Worm (Caenorhabditis elegans) whole organism, midembryonic: Measurements from ENCODE around the gene C47E8.3.

Experiments used
- T22C8.4 ChIP-seq: fragments of 200-800 bp; sonication (Bioruptor generic); IDR thresholded peaks from 2 replicates; pipeline ENCODE4 v1.3.6; 2022; ENCODE audit warnings: missing genetic modification characterization, missing compliant biosample characterization
- cog-1 ChIP-seq: sonication (generic microtip); optimal IDR thresholded peaks from 2 replicates; lab custom pipeline; 2016; ENCODE audit warnings: missing genetic modification characterization, missing compliant biosample characterization
- flt-1 ChIP-seq: fragments of 200-800 bp; sonication (Bioruptor generic); IDR thresholded peaks from 2 replicates; pipeline ENCODE4 v1.3.6; 2022; ENCODE audit warnings: missing genetic modification characterization, missing compliant biosample characterization
- klf-2 ChIP-seq: fragments of 200-800 bp; sonication (Bioruptor generic); conservative IDR thresholded peaks from 2 replicates; pipeline ENCODE4 v1.3.6; 2022; ENCODE audit warnings: missing genetic modification reagents, missing genetic modification characterization, missing compliant biosample characterization
- med-1 ChIP-seq: sonication (generic microtip); optimal IDR thresholded peaks from 2 replicates; lab custom pipeline; 2017; ENCODE audit warnings: missing genetic modification characterization, mild to moderate bottlenecking, missing compliant biosample characterization, antibody characterized with exemption, missing genetic modification reagents; ENCODE audit not compliant: insufficient read depth
- ref-1 ChIP-seq: fragments of 200-800 bp; sonication (Bioruptor generic); conservative IDR thresholded peaks from 2 replicates; pipeline ENCODE4 v1.3.6; 2022; ENCODE audit warnings: missing genetic modification reagents, missing genetic modification characterization, missing compliant biosample characterization
- tab-1 ChIP-seq: fragments of 200-800 bp; sonication (Bioruptor generic); IDR thresholded peaks from 2 replicates; pipeline ENCODE4 v1.3.6; 2022; ENCODE audit warnings: missing genetic modification characterization, missing compliant biosample characterization
- ztf-23 ChIP-seq: fragments of 200-800 bp; sonication (Bioruptor generic); IDR thresholded peaks from 2 replicates; pipeline ENCODE4 v1.3.6; 2022; ENCODE audit warnings: missing genetic modification reagents, missing genetic modification characterization, missing compliant biosample characterization
- ztf-29 ChIP-seq: fragments of 200-800 bp; sonication (Bioruptor generic); IDR thresholded peaks from 2 replicates; pipeline ENCODE4 v1.3.6; 2022; ENCODE audit warnings: missing genetic modification reagents, missing genetic modification characterization, missing compliant biosample characterization

Gene C47E8.3

DNA sequence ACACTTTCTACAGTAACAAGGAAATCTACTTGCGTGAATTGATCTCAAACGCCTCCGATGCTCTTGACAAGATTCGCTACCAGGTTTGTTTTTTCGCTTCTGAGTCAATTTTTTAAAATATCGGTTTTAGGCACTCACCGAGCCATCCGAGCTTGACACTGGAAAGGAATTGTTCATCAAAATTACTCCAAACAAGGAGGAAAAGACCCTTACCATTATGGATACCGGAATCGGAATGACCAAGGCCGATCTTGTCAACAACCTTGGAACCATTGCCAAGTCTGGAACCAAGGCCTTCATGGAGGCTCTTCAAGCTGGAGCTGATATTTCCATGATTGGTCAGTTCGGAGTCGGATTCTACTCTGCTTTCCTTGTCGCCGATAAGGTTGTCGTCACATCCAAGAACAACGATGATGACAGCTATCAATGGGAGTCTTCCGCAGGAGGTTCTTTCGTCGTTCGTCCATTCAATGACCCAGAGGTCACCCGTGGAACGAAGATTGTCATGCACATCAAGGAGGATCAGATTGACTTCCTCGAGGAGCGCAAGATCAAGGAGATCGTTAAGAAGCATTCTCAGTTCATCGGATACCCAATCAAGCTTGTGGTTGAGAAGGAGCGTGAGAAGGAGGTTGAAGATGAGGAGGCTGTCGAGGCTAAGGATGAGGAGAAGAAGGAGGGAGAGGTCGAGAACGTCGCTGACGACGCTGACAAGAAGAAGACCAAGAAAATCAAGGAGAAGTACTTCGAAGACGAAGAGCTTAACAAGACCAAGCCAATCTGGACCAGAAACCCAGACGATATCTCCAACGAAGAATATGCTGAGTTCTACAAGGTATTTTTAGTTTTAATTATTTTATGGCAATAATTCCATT, 6.4 kb downstream of the C47E8.3 start:
- TF ChIP-seq ztf-23 (GFP tag; lab: Robert Waterston, UW) (no peak), cog-1 (tag; lab: Kevin White, UChicago) (no peak), ref-1 (GFP tag; lab: Robert Waterston, UW) (no peak), flt-1 (GFP tag; lab: Robert Waterston, UW) (no peak), klf-2 (GFP tag; lab: Robert Waterston, UW) (no peak), tab-1 (no peak), ztf-29 (GFP tag; lab: Robert Waterston, UW) (no peak), med-1 (no peak), T22C8.4 (GFP tag; lab: Robert Waterston, UW) (no peak)

DNA sequence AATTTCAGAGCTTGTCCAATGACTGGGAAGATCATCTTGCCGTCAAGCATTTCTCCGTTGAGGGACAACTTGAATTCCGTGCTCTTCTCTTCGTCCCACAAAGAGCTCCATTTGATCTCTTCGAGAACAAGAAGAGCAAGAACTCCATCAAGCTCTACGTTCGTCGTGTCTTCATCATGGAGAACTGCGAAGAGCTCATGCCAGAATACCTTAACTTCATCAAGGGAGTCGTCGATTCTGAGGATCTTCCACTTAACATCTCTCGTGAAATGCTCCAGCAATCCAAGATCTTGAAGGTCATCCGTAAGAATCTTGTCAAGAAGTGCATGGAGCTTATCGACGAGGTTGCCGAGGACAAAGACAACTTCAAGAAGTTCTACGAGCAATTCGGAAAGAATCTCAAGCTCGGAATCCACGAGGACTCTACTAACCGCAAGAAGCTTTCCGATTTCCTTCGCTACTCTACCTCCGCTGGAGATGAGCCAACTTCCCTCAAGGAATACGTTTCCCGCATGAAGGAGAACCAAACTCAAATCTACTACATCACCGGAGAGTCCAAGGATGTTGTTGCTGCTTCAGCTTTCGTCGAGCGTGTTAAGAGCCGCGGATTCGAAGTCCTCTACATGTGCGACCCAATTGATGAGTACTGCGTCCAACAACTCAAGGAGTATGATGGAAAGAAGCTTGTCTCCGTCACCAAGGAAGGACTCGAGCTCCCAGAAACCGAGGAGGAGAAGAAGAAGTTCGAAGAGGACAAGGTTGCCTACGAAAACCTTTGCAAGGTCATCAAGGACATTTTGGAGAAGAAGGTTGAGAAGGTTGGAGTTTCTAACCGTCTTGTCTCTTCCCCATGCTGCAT, 7.2 kb downstream of the C47E8.3 start:
- TF ChIP-seq tab-1: no peak

DNA sequence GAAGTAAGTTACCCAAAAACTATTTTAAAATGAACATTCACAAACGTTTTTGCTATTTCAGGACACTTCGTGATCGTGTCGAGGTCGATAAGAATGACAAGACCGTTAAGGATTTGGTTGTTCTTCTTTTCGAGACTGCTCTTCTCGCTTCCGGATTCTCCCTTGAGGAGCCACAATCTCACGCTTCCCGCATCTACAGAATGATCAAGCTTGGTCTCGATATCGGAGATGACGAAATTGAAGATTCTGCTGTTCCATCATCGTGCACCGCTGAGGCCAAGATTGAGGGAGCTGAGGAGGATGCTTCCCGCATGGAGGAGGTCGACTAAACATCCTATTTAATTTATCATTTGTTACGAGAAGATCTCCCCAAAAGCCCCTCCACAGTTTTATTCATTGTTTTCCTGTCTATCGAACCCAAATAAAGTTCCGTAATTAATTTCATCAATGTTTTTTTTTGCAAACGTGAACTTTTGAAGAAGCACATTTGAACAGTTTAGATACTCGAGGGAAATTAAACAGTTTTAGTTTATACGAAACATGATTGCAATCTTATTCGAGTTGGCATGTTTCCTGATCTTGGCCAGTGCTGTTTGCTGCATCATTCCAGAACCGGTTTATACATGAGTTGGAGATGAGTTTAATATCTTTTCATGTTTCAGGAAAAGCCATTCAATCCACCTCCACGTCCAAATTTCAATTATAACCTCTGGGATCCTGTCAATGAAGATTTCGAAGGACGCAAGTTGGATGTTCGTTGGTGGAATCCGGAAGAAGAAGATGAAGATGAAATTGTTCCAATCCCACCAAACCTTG, 8.2 kb downstream of the C47E8.3 start, which contains the start of gene C47E8.11:
Gene C47E8.11 (plus strand): TSS at position 520 of the 816 bp plus-strand sequence.
- TF ChIP-seq med-1: no peak
- TF ChIP-seq cog-1 (tag; lab: Kevin White, UChicago): no peak
- TF ChIP-seq tab-1: no peak
- no peak for TF ChIP-seq ztf-29 (GFP tag; lab: Robert Waterston, UW)
- TF ChIP-seq klf-2 (GFP tag; lab: Robert Waterston, UW): no peak

DNA sequence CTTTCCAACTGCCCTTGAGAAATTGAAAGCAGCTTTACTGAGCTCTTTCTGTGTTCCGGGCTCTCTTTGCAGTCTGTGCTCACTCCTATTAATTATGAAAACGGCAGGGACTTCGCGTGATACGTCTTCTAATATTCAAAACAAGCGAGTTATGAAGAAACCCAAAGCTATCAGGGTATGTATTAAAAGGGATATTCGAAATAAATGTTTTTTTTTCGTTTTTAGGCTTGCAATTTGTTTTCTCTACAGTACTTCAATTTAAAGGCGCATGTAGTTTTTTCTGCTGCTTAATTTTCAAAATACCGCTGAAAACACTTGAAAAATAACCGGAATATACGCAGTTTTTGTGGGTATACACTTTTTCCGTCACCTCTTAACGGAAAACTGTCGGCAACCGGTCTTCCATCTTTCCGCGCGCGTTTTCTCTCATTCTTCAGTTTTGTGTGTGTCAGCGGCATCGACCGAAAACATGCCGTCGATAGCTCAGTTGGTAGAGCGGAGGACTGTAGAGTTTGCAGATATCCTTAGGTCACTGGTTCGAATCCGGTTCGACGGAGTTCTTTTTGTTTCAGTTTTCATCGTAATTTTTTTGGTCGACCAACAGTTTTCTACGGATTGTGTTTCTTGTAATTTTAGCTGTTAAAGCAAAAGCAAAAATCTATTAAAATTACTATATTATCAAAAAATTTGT, 9.1 kb downstream of the C47E8.3 start, which contains the start of gene gasr-8:
Gene gasr-8 (plus strand): TSS at position 51 of the 691 bp plus-strand sequence.
- TF ChIP-seq tab-1 (peak; percentile 79), T22C8.4 (GFP tag; lab: Robert Waterston, UW) (peak; percentile 34; the same call in 1 of the 2 replicates), klf-2 (GFP tag; lab: Robert Waterston, UW) (0 out of 2 replicates have a peak, but pooled peaks have one; percentile 61), med-1 (peak; percentile 2), flt-1 (GFP tag; lab: Robert Waterston, UW) (peak; percentile 88), ztf-29 (GFP tag; lab: Robert Waterston, UW) (no peak), cog-1 (tag; lab: Kevin White, UChicago) (no peak)

DNA sequence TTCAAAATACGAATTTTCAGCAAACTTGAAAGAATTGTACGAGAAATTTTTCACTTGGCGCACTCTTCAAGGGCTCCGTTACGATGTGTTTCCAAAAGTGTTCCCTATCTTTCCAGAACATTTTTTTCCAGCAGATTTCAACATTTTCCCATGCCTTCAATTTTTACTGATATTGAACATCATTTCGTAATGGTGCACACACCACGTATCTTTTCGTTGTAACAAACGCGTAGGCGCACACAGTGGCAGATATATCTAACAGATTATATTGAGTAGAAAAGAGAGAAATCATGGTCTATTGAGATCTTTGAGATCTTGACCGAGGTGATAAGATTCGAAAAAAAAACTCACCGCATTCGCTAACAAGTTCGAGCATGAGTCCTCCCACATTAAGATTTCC, 15.6 kb downstream of the C47E8.3 start:
- no peak for TF ChIP-seq ztf-29 (GFP tag; lab: Robert Waterston, UW)
- no peak for TF ChIP-seq med-1
- no peak for TF ChIP-seq T22C8.4 (GFP tag; lab: Robert Waterston, UW)
- TF ChIP-seq tab-1: no peak
- no peak for TF ChIP-seq cog-1 (tag; lab: Kevin White, UChicago)
- TF ChIP-seq ref-1 (GFP tag; lab: Robert Waterston, UW): no peak
- no peak for TF ChIP-seq ztf-23 (GFP tag; lab: Robert Waterston, UW)
- no peak for TF ChIP-seq klf-2 (GFP tag; lab: Robert Waterston, UW)
- TF ChIP-seq flt-1 (GFP tag; lab: Robert Waterston, UW): no peak

DNA sequence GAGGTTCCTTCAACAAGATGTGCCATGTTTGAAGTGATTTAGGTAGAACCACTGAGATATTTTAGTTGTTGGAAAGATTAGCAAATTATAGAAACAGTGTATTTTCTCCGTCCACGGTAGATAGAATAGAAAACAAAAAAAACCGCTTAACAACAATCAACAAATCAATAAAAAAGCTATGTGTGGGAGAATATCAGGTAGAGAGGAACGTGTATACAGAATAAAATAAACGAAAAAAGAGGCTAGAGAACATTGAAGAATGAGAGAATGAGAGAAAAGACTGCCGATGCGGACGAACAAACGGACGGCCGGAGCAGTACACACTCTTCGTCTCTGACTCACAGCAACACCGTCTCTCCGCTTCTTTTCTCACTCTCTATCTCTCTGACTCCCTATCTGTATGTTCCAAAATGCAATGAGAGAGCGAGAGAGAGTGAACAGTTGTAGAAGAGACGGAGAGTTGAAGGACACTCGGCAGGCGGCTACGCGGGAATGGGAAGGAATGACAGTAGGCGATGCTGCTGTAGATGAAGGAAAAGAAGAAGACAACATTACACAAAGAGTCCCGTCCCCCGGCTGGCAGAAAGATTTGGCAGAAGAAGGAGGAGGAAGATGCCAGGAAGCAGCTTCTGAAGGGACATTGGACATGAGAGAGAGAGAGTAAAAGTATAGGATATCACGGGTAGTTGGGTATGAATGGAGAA, 16.6 kb downstream of the C47E8.3 start, which contains the start of gene unc-112:
Gene unc-112 (minus strand): TSS at position 51 of the 704 bp plus-strand sequence.
- TF ChIP-seq T22C8.4 (GFP tag; lab: Robert Waterston, UW) (no peak), flt-1 (GFP tag; lab: Robert Waterston, UW) (0 out of 2 replicates have a peak, but pooled peaks have one; percentile 11), klf-2 (GFP tag; lab: Robert Waterston, UW) (0 out of 2 replicates have a peak, but pooled peaks have one; percentile 38), ztf-29 (GFP tag; lab: Robert Waterston, UW) (0 out of 2 replicates have a peak, but pooled peaks have one; percentile 31), cog-1 (tag; lab: Kevin White, UChicago) (peak; percentile 92), tab-1 (no peak), ztf-23 (GFP tag; lab: Robert Waterston, UW) (peak; percentile 66; the same call in 1 of the 2 replicates), ref-1 (GFP tag; lab: Robert Waterston, UW) (no peak), med-1 (no peak)

DNA sequence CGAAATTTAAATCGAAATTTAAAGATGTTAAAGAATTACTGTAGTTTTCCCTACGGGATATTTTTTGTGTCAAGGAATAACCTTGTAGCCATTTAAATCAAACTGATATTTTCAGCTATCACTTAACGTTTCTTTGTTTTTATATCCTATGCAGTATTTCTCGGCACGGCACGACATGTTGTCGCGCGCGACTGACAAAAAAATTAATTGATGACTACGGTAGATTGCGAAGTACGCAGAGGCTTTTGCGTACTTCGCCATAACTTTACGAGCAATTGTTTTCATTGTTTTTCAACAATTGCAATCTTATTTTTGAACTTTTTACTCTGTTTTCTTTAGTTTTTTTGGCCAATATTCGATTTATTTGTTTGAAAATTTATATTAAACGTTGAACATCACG, 17.9 kb downstream of the C47E8.3 start:
- TF ChIP-seq klf-2 (GFP tag; lab: Robert Waterston, UW) (no peak), ref-1 (GFP tag; lab: Robert Waterston, UW) (no peak), ztf-29 (GFP tag; lab: Robert Waterston, UW) (no peak), T22C8.4 (GFP tag; lab: Robert Waterston, UW) (no peak), ztf-23 (GFP tag; lab: Robert Waterston, UW) (no peak), flt-1 (GFP tag; lab: Robert Waterston, UW) (no peak), med-1 (no peak), cog-1 (tag; lab: Kevin White, UChicago) (no peak), tab-1 (no peak)
